Fruit fly (Drosophila melanogaster): ENCODE data around the gene CG46339.

Gene CG46339

DNA sequence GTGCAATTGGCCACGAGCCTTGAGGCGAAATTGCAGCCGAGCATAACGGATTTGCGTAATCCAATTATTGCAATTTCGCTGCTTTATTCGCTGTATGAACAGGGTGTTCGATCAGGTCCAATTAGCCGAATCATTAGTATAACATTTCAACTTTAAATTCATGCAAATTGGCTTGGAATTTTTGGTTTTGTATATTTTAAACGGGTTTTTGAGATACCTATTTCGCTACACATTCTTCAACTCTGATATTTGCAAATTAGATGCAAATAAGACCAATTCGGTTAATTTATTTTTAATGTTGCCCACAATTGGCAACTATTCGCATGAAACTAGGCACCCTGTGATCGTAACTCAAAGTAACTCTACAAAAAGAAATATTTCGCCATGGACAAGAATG is 37.9 kb downstream of the CG46339 start (continued):
- TF ChIP-seq kay (GFP tag; optimal IDR thresholded peaks at IDR 0.05) (no peak), cg (GFP tag; optimal IDR thresholded peaks at IDR 0.05) (no peak), CG1832 (GFP tag; optimal IDR thresholded peaks at IDR 0.05) (no peak), CG30431 (GFP tag; optimal IDR thresholded peaks at IDR 0.05) (no peak), Sox102F (GFP tag; optimal IDR thresholded peaks at IDR 0.05) (peak; percentile 63), Taf1 (GFP tag; IDR thresholded peaks at IDR 0.05) (no peak), zen2 (GFP tag; IDR thresholded peaks at IDR 0.05; ENCODE audit: partially characterized antibody) (no peak), Lim3 (GFP tag; IDR thresholded peaks at IDR 0.05) (no peak), Mad (GFP tag; optimal IDR thresholded peaks at IDR 0.05) (no peak), CG9932 (GFP tag; IDR thresholded peaks at IDR 0.05) (no peak), CG10979 (tag; optimal IDR thresholded peaks at IDR 0.05) (no peak), crol (GFP tag; IDR thresholded peaks at IDR 0.05) (no peak), pros (GFP tag; optimal IDR thresholded peaks at IDR 0.05) (no peak), ato (GFP tag; IDR thresholded peaks at IDR 0.05; ENCODE audit: partially characterized antibody) (no peak), Eip74EF (GFP tag; optimal IDR thresholded peaks at IDR 0.05) (no peak), CG13894 (tag; optimal IDR thresholded peaks at IDR 0.05) (no peak), CG4730 (GFP tag; IDR thresholded peaks at IDR 0.05) (no peak), Hmr (GFP tag; optimal IDR thresholded peaks at IDR 0.05) (no peak), zf30C (GFP tag; optimal IDR thresholded peaks at IDR 0.05) (no peak), CG1602 (GFP tag; optimal IDR thresholded peaks at IDR 0.05) (no peak), ci (GFP tag; IDR thresholded peaks at IDR 0.05) (no peak), Atf-2 (GFP tag; optimal IDR thresholded peaks at IDR 0.05) (peak; percentile 35), CG14441 (GFP tag; IDR thresholded peaks at IDR 0.05) (no peak), chinmo (GFP tag; IDR thresholded peaks at IDR 0.05; ENCODE audit: partially characterized antibody) (no peak), Hr78 (GFP tag; optimal IDR thresholded peaks at IDR 0.05) (no peak), grau (tag; optimal IDR thresholded peaks at IDR 0.05) (peak; percentile 28), CG10321 (GFP tag; IDR thresholded peaks at IDR 0.05) (no peak), otp (GFP tag; IDR thresholded peaks at IDR 0.05) (no peak), danr (GFP tag; IDR thresholded peaks at IDR 0.05) (no peak), pfk (GFP tag; optimal IDR thresholded peaks at IDR 0.05) (no peak), CG4282 (GFP tag; optimal IDR thresholded peaks at IDR 0.05) (no peak), CG4617 (GFP tag; optimal IDR thresholded peaks at IDR 0.05; ENCODE audit: borderline replicate concordance) (no peak), CG11696 (GFP tag; IDR thresholded peaks at IDR 0.05) (no peak), ttk (GFP tag; IDR thresholded peaks at IDR 0.05) (no peak), Side (GFP tag; optimal IDR thresholded peaks at IDR 0.05) (peak; percentile 37), lilli (GFP tag; optimal IDR thresholded peaks at IDR 0.05) (peak; percentile 43), Bteb2 (GFP tag; optimal IDR thresholded peaks at IDR 0.05) (no peak), CG32767 (GFP tag; IDR thresholded peaks at IDR 0.05) (no peak), Sry-δ (GFP tag; optimal IDR thresholded peaks at IDR 0.05) (no peak), CG11093 (GFP tag; IDR thresholded peaks at IDR 0.05) (no peak), tll (GFP tag; optimal IDR thresholded peaks at IDR 0.05) (no peak), CG12219 (GFP tag; optimal IDR thresholded peaks at IDR 0.05) (no peak), CG1024 (GFP tag; IDR thresholded peaks at IDR 0.05) (no peak), lbe (GFP tag; optimal IDR thresholded peaks at IDR 0.05) (no peak), D19B (GFP tag; optimal IDR thresholded peaks at IDR 0.05) (no peak), CG9817 (tag; optimal IDR thresholded peaks at IDR 0.05) (peak; percentile 31), CG5180 (GFP tag; optimal IDR thresholded peaks at IDR 0.05) (no peak), luna (GFP tag; optimal IDR thresholded peaks at IDR 0.05) (no peak), CG10274 (GFP tag; optimal IDR thresholded peaks at IDR 0.05) (no peak), ken (GFP tag; IDR thresholded peaks at IDR 0.05) (no peak), inv (GFP tag; IDR thresholded peaks at IDR 0.05; ENCODE audit: partially characterized antibody) (no peak)
